Fruit fly (Drosophila melanogaster) whole organism, prepupa: ENCODE results near the gene term.

Experiments used
- CG10631 ChIP-seq: fragments of 200-800 bp; sonication (Bioruptor generic); optimal IDR thresholded peaks from 2 replicates; lab custom pipeline; 2016; ENCODE audit warnings: missing biosample characterization, missing genetic modification characterization
- CG10669 ChIP-seq: fragments of 200-800 bp; sonication (Bioruptor generic); optimal IDR thresholded peaks from 3 replicates; lab custom pipeline; 2018; ENCODE audit warnings: missing biosample characterization, mild to moderate bottlenecking, missing genetic modification characterization, moderate library complexity
- CG11294 ChIP-seq: fragments of 200-800 bp; sonication (Bioruptor generic); IDR thresholded peaks from 2 replicates; pipeline ENCODE4 v1.3.6; 2022; ENCODE audit warnings: missing biosample characterization, missing genetic modification characterization
- CG11762 ChIP-seq: fragments of 200-800 bp; sonication (Bioruptor generic); optimal IDR thresholded peaks from 3 replicates; lab custom pipeline; 2016; ENCODE audit warnings: missing biosample characterization, missing genetic modification characterization; ENCODE audit not compliant: insufficient read depth
- CG15336 ChIP-seq: fragments of 200-800 bp; sonication (Bioruptor generic); IDR thresholded peaks from 2 replicates; pipeline ENCODE4 v1.3.6; 2022; ENCODE audit warnings: missing biosample characterization, missing genetic modification characterization
- CG16779 ChIP-seq: fragments of 200-800 bp; sonication (Bioruptor generic); optimal IDR thresholded peaks from 3 replicates; lab custom pipeline; 2017; ENCODE audit warnings: missing biosample characterization, mild to moderate bottlenecking, missing genetic modification characterization
- CG3032 ChIP-seq: fragments of 200-800 bp; optimal IDR thresholded peaks from 2 replicates; lab custom pipeline; 2019; ENCODE audit warnings: missing biosample characterization, mild to moderate bottlenecking, missing genetic modification characterization, moderate library complexity
- CG31627 ChIP-seq: fragments of 200-800 bp; sonication (Bioruptor generic); optimal IDR thresholded peaks from 3 replicates; lab custom pipeline; 2016; ENCODE audit warnings: missing biosample characterization, missing genetic modification characterization
- CG32006 ChIP-seq: fragments of 200-800 bp; sonication (Bioruptor generic); optimal IDR thresholded peaks from 3 replicates; lab custom pipeline; 2017; ENCODE audit warnings: missing biosample characterization, mild to moderate bottlenecking, missing genetic modification characterization
- CG34406 ChIP-seq: fragments of 200-800 bp; sonication (Bioruptor generic); optimal IDR thresholded peaks from 3 replicates; lab custom pipeline; 2016; ENCODE audit warnings: missing biosample characterization, missing genetic modification characterization
- CG3919 ChIP-seq: fragments of 200-800 bp; sonication (Bioruptor generic); optimal IDR thresholded peaks from 3 replicates; lab custom pipeline; 2016; ENCODE audit warnings: missing biosample characterization, missing genetic modification characterization
- CG6276 ChIP-seq: fragments of 200-800 bp; sonication (Bioruptor generic); optimal IDR thresholded peaks from 2 replicates; lab custom pipeline; 2017; ENCODE audit warnings: missing biosample characterization, mild to moderate bottlenecking, missing genetic modification characterization
- CG6792 ChIP-seq: fragments of 200-800 bp; sonication (Bioruptor generic); optimal IDR thresholded peaks from 3 replicates; lab custom pipeline; 2016; ENCODE audit warnings: missing biosample characterization, missing genetic modification characterization
- CG6854 ChIP-seq: fragments of 200-800 bp; sonication (Bioruptor generic); optimal IDR thresholded peaks from 2 replicates; lab custom pipeline; 2017; ENCODE audit warnings: missing biosample characterization, mild to moderate bottlenecking, missing genetic modification characterization
- CG7368 ChIP-seq: fragments of 200-800 bp; sonication (Bioruptor generic); optimal IDR thresholded peaks from 3 replicates; lab custom pipeline; 2016; ENCODE audit warnings: missing biosample characterization, missing genetic modification characterization
- CG8119 ChIP-seq: fragments of 200-800 bp; sonication (Bioruptor generic); IDR thresholded peaks from 3 replicates; pipeline ENCODE4 v1.3.6; 2022; ENCODE audit warnings: missing biosample characterization, missing genetic modification characterization
- CG8632 ChIP-seq: fragments of 200-800 bp; sonication (Bioruptor generic); optimal IDR thresholded peaks from 3 replicates; lab custom pipeline; 2016; ENCODE audit warnings: missing biosample characterization, missing genetic modification characterization
- Eip75B ChIP-seq: fragments of 200-800 bp; sonication (Bioruptor generic); optimal IDR thresholded peaks from 3 replicates; lab custom pipeline; 2016; ENCODE audit warnings: missing biosample characterization, missing genetic modification characterization
- Eip78C ChIP-seq: fragments of 200-800 bp; sonication (Bioruptor generic); peaks from one replicate; lab custom pipeline; 2016; ENCODE audit warnings: missing biosample characterization, missing genetic modification characterization
- Eip93F ChIP-seq: fragments of 200-800 bp; sonication (Bioruptor generic); optimal IDR thresholded peaks from 2 replicates; lab custom pipeline; 2016; ENCODE audit warnings: missing biosample characterization, mild to moderate bottlenecking, missing genetic modification characterization
- Ets96B ChIP-seq: fragments of 200-800 bp; optimal IDR thresholded peaks from 2 replicates; lab custom pipeline; 2019; ENCODE audit warnings: missing biosample characterization, mild to moderate bottlenecking, missing genetic modification characterization, moderate library complexity
- Gug ChIP-seq: fragments of 200-800 bp; sonication (Bioruptor generic); IDR thresholded peaks from 2 replicates; pipeline ENCODE4 v1.3.6; 2022; ENCODE audit warnings: missing biosample characterization, missing genetic modification characterization
- Hr38 ChIP-seq: sonication (Bioruptor generic); optimal IDR thresholded peaks from 2 replicates; lab custom pipeline; 2016; ENCODE audit warnings: missing biosample characterization, missing genetic modification characterization
- Hr39 ChIP-seq: fragments of 200-800 bp; sonication (Bioruptor generic); optimal IDR thresholded peaks from 2 replicates; lab custom pipeline; 2016; ENCODE audit warnings: missing biosample characterization, missing genetic modification characterization
- Hr4 ChIP-seq: fragments of 200-800 bp; sonication (Bioruptor generic); optimal IDR thresholded peaks from 3 replicates; lab custom pipeline; 2016; ENCODE audit warnings: missing biosample characterization, missing genetic modification characterization
- Lpt ChIP-seq: fragments of 200-800 bp; sonication (Bioruptor generic); optimal IDR thresholded peaks from 3 replicates; lab custom pipeline; 2016; ENCODE audit warnings: missing biosample characterization, missing genetic modification characterization
- Met ChIP-seq: fragments of 200-800 bp; sonication (Bioruptor generic); optimal IDR thresholded peaks from 3 replicates; lab custom pipeline; 2016; ENCODE audit warnings: missing biosample characterization, missing genetic modification characterization
- Smox ChIP-seq: fragments of 200-800 bp; sonication (Bioruptor generic); optimal IDR thresholded peaks from 3 replicates; lab custom pipeline; 2016; ENCODE audit warnings: missing biosample characterization, missing genetic modification characterization
- Sox102F ChIP-seq: fragments of 200-800 bp; sonication (Bioruptor generic); optimal IDR thresholded peaks from 2 replicates; lab custom pipeline; 2016; ENCODE audit warnings: missing biosample characterization, mild to moderate bottlenecking, missing genetic modification characterization
- Sox14 ChIP-seq: fragments of 200-800 bp; sonication (Bioruptor generic); optimal IDR thresholded peaks from 3 replicates; lab custom pipeline; 2016; ENCODE audit warnings: missing biosample characterization, missing genetic modification characterization
- Sox15 ChIP-seq: fragments of 200-800 bp; sonication (Bioruptor generic); optimal IDR thresholded peaks from 3 replicates; lab custom pipeline; 2016; ENCODE audit warnings: missing biosample characterization, missing genetic modification characterization
- achi ChIP-seq: fragments of 200-800 bp; sonication (Bioruptor generic); optimal IDR thresholded peaks from 3 replicates; lab custom pipeline; 2016; ENCODE audit warnings: missing biosample characterization, missing genetic modification characterization
- dac ChIP-seq: fragments of 200-800 bp; sonication (Bioruptor generic); optimal IDR thresholded peaks from 2 replicates; lab custom pipeline; 2017; ENCODE audit warnings: missing biosample characterization, mild to moderate bottlenecking, missing genetic modification characterization
- eg ChIP-seq: fragments of 200-800 bp; sonication (Bioruptor generic); IDR thresholded peaks from 3 replicates; pipeline ENCODE4 v1.3.6; 2022; ENCODE audit warnings: missing biosample characterization, missing genetic modification characterization
- esn ChIP-seq: fragments of 200-800 bp; sonication (Bioruptor generic); optimal IDR thresholded peaks from 2 replicates; lab custom pipeline; 2016; ENCODE audit warnings: missing biosample characterization, mild to moderate bottlenecking, missing genetic modification characterization, moderate library complexity
- fd85E ChIP-seq: fragments of 200-800 bp; sonication (Bioruptor generic); optimal IDR thresholded peaks from 3 replicates; lab custom pipeline; 2016; ENCODE audit warnings: missing biosample characterization, missing genetic modification characterization
- net ChIP-seq: fragments of 200-800 bp; sonication (Bioruptor generic); optimal IDR thresholded peaks from 3 replicates; lab custom pipeline; 2016; ENCODE audit warnings: missing biosample characterization, missing genetic modification characterization
- salr ChIP-seq, 2 experiments: fragments of 200-800 bp; sonication (Bioruptor generic); optimal IDR thresholded peaks; 3 replicates each; lab custom pipeline; 2016 to 2018; ENCODE audit warnings: missing biosample characterization in 2 of 2, missing genetic modification characterization in 2 of 2, mild to moderate bottlenecking in 1 of 2
- spab ChIP-seq: fragments of 200-800 bp; sonication (Bioruptor generic); optimal IDR thresholded peaks from 2 replicates; lab custom pipeline; 2017; ENCODE audit warnings: missing biosample characterization, mild to moderate bottlenecking, missing genetic modification characterization, missing genetic modification reagents
- ss ChIP-seq, 2 experiments: fragments of 200-800 bp; sonication (Bioruptor generic); optimal IDR thresholded peaks; 2 replicates in 1 of 2; 3 replicates in 1 of 2; lab custom pipeline; 2017 to 2018; ENCODE audit warnings: mild to moderate bottlenecking in 2 of 2, missing biosample characterization in 2 of 2, missing genetic modification characterization in 2 of 2, moderate library complexity in 1 of 2
- svp ChIP-seq: fragments of 200-800 bp; sonication (Bioruptor generic); peaks from one replicate; lab custom pipeline; 2016; ENCODE audit warnings: missing biosample characterization, missing genetic modification characterization
- topi ChIP-seq: fragments of 200-800 bp; sonication (Bioruptor generic); optimal IDR thresholded peaks from 3 replicates; lab custom pipeline; 2016; ENCODE audit warnings: missing biosample characterization, missing genetic modification characterization

term gene

DNA sequence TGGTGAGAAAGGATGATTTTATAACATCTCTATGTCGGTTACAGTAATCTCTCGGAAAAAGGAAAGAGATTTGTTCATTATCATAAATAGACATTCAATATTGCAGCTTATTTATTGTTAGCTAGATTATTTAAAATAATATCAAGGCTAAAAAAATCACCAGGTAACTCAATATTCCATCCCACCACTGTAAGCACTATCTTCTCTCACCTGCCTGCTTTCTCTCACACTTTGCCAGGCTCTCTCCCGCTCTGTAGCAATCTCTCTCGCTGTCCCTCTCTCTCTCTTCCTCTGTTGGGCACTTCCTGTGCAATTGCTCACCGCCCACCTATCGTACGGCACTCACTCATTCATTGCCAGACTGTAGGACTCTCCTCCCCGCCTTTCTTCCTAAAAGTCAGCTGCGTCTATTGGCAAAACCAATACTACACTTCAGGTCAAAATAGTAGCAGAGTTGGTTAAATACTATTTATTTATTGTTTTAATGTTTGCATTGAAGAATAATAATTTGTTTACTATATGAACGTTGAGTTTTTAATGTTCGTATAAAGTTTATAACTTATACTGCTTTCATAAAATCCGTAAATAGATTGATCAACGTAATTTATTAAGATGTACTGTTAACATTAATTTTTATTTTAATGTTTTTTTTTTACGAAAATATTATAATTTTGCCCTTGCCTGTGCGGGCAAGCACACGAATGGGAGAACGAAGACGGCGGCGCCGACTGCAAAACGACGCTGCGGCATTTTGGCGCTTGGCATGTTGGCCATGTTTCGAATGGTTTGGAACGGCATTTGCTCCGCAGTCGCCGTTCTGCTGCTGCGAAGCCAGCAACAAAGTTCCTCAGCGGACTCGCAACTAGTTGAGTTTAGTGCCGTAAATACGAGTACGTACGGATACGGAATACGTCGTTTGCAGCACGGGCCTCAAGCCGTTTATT is 47.3 kb upstream of the term start (continued):
- TF ChIP-seq CG3032 (peak; percentile 75), Gug (GFP tag; lab: Robert Waterston, UW) (peak; percentile 98), net (peak; percentile 87), Met (peak; percentile 91), CG7368 (GFP tag; lab: Kevin White, UChicago) (peak; percentile 82), Sox15 (GFP tag; lab: Kevin White, UChicago) (peak; percentile 88), CG16779 (tag; lab: Kevin White, UChicago) (peak; percentile 81), CG10669 (GFP tag; lab: Kevin White, UChicago) (peak; percentile 68), CG11762 (GFP tag; lab: Kevin White, UChicago) (peak; percentile 88), dac (GFP tag; lab: Kevin White, UChicago) (peak; percentile 73), CG3919 (GFP tag; lab: Kevin White, UChicago) (peak; percentile 98), fd85E (GFP tag; lab: Kevin White, UChicago) (peak; percentile 63), CG8119 (peak; percentile 97), Hr4 (GFP tag; lab: Kevin White, UChicago) (peak; percentile 99), Hr38 (GFP tag; lab: Kevin White, UChicago) (peak; percentile 91), CG6854 (GFP tag; lab: Kevin White, UChicago) (peak; percentile 56), Eip75B (GFP tag; lab: Kevin White, UChicago) (peak; percentile 85), svp (GFP tag; lab: Kevin White, UChicago) (peak; percentile 92), spab (GFP tag; lab: Kevin White, UChicago) (peak; percentile 69), Sox14 (GFP tag; lab: Kevin White, UChicago) (peak; percentile 96), Eip78C (GFP tag; lab: Kevin White, UChicago) (peak; percentile 96), CG34406 (peak; percentile 86), ss (GFP tag; optimal IDR thresholded peaks at IDR 0.05; lab: Kevin White, UChicago) (peak; percentile 45 to 70), CG8632 (GFP tag; lab: Kevin White, UChicago) (peak; percentile 83), Lpt (peak; percentile 97), Ets96B (tag; lab: Kevin White, UChicago) (peak; percentile 79), Sox102F (GFP tag; lab: Kevin White, UChicago) (peak; percentile 87), Hr39 (GFP tag; lab: Kevin White, UChicago) (peak; percentile 95), CG11294 (peak; percentile 97), topi (peak; percentile 92), CG31627 (GFP tag; lab: Kevin White, UChicago) (peak; percentile 94), salr (GFP tag; optimal IDR thresholded peaks at IDR 0.05; lab: Kevin White, UChicago) (peak; percentile 74 to 92), CG6792 (GFP tag; lab: Kevin White, UChicago) (peak; percentile 76), CG10631 (peak; percentile 84), Smox (GFP tag; lab: Kevin White, UChicago) (peak; percentile 91), eg (GFP tag; lab: Robert Waterston, UW) (peak; percentile 99)

DNA sequence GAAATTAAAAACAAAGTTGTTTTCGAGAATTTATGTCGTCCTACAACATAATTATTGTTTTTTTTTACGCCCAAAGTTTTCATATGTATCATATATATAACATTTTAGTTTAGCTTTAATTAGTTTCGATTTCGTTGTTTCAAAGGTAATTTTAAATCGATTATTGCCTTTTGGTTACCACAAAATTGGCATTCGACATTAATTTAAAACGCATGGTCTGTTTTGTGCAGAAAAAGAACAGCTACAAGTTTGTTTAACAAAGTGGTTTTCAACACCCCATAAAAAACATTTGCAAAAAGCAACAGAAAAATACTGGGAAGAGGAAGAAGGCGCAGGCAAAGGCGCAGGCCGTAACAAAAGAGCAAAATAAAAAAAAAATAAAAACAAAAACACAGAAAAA is 44.9 kb upstream of the term start:
- peak; percentile 27; the same call in 1 of the 2 replicates for TF ChIP-seq CG15336 (GFP tag; lab: Robert Waterston, UW)
- TF ChIP-seq Eip78C (GFP tag; lab: Kevin White, UChicago), result peak; percentile 77
- peak; percentile 4 for TF ChIP-seq CG34406
- TF ChIP-seq Eip93F, result no peak
- TF ChIP-seq CG6854 (GFP tag; lab: Kevin White, UChicago), result no peak
- peak; percentile 13 for TF ChIP-seq esn (GFP tag; lab: Kevin White, UChicago)
- TF ChIP-seq Hr39 (GFP tag; lab: Kevin White, UChicago), result no peak
- peak; percentile 60 for TF ChIP-seq CG32006 (GFP tag; lab: Kevin White, UChicago)
- peak; percentile 19 for TF ChIP-seq svp (GFP tag; lab: Kevin White, UChicago)
- peak; percentile 30 for TF ChIP-seq achi (GFP tag; lab: Kevin White, UChicago)
- TF ChIP-seq salr (GFP tag; optimal IDR thresholded peaks at IDR 0.05; lab: Kevin White, UChicago), result peak in 1 of 2 experiments; percentile 11
- TF ChIP-seq Met, result peak; percentile 17
- peak; percentile 10 for TF ChIP-seq CG6276 (GFP tag; lab: Kevin White, UChicago)
- TF ChIP-seq CG10631, result peak; percentile 2
- peak; percentile 42 for TF ChIP-seq Hr4 (GFP tag; lab: Kevin White, UChicago)
